Fruit fly (Drosophila melanogaster): Measurements from ENCODE around the gene CG13895.

The CG13895 gene

dm6 chr3L:711839-712553 is 4.0 kb upstream of the CG13895 start, which contains the start of gene CG13896 (continued):
- peak; percentile 95 for TF ChIP-seq Rfx (GFP tag; IDR thresholded peaks at IDR 0.05)
- TF ChIP-seq tll (GFP tag; optimal IDR thresholded peaks at IDR 0.05), result no peak
- TF ChIP-seq shn (GFP tag; optimal IDR thresholded peaks at IDR 0.05), result peak; percentile 87
- peak; percentile 50 for TF ChIP-seq Nf-YB (GFP tag; optimal IDR thresholded peaks at IDR 0.05)
- peak; percentile 51 for TF ChIP-seq fd102C (GFP tag; optimal IDR thresholded peaks at IDR 0.05)
- peak; percentile 80 for TF ChIP-seq Dad (GFP tag; optimal IDR thresholded peaks at IDR 0.05)
- peak; percentile 62 for TF ChIP-seq CG3407 (GFP tag; optimal IDR thresholded peaks at IDR 0.05)
- TF ChIP-seq Gug (GFP tag; IDR thresholded peaks at IDR 0.05), result peak; percentile 91
- no peak for TF ChIP-seq cg (GFP tag; optimal IDR thresholded peaks at IDR 0.05)
- TF ChIP-seq en (GFP tag; optimal IDR thresholded peaks at IDR 0.05), result peak; percentile 82
- TF ChIP-seq HLHmδ (GFP tag; optimal IDR thresholded peaks at IDR 0.05), result peak; percentile 78
- TF ChIP-seq Adf1 (GFP tag; IDR thresholded peaks at IDR 0.05), result peak; percentile 58
- peak; percentile 60 for TF ChIP-seq schlank (tag; optimal IDR thresholded peaks at IDR 0.05)
- peak; percentile 41 for TF ChIP-seq pfk (GFP tag; optimal IDR thresholded peaks at IDR 0.05)
- TF ChIP-seq sim (GFP tag; IDR thresholded peaks at IDR 0.05), result no peak
- TF ChIP-seq Mrtf (GFP tag; IDR thresholded peaks at IDR 0.05), result peak; percentile 93
- peak; percentile 65 for TF ChIP-seq wdn (GFP tag; IDR thresholded peaks at IDR 0.05)
- TF ChIP-seq CG15011 (GFP tag; optimal IDR thresholded peaks at IDR 0.05), result peak; percentile 26
- TF ChIP-seq Fer2 (tag; optimal IDR thresholded peaks at IDR 0.05), result peak; percentile 52
- TF ChIP-seq E2f1 (GFP tag; IDR thresholded peaks at IDR 0.05), result peak; percentile 83
- TF ChIP-seq CG17359 (tag; optimal IDR thresholded peaks at IDR 0.05), result peak; percentile 90
- TF ChIP-seq Dp (GFP tag; optimal IDR thresholded peaks at IDR 0.05), result peak; percentile 59
- peak; percentile 69 for TF ChIP-seq Usf (GFP tag; optimal IDR thresholded peaks at IDR 0.05)
- peak; percentile 90 for TF ChIP-seq CG7987 (GFP tag; optimal IDR thresholded peaks at IDR 0.05)
- TF ChIP-seq CG10654 (GFP tag; optimal IDR thresholded peaks at IDR 0.05), result peak; percentile 76
- TF ChIP-seq lilli (GFP tag; optimal IDR thresholded peaks at IDR 0.05), result peak; percentile 92
- peak; percentile 64 for TF ChIP-seq row (GFP tag; IDR thresholded peaks at IDR 0.05)
- TF ChIP-seq CG16813 (GFP tag; IDR thresholded peaks at IDR 0.05; ENCODE audit: partially characterized antibody), result peak; percentile 62; the same call in 1 of the 3 replicates
- peak; percentile 69; the same call in 2 of the 3 replicates for TF ChIP-seq so (GFP tag; IDR thresholded peaks at IDR 0.05)
- TF ChIP-seq nmo (GFP tag; optimal IDR thresholded peaks at IDR 0.05), result peak; percentile 80
- peak; percentile 40; the same call in 1 of the 2 replicates for TF ChIP-seq tna (GFP tag; IDR thresholded peaks at IDR 0.05; ENCODE audit: partially characterized antibody)
- TF ChIP-seq hth (optimal IDR thresholded peaks at IDR 0.05), result no peak
- TF ChIP-seq CG2875 (GFP tag; optimal IDR thresholded peaks at IDR 0.05), result peak; percentile 71
- peak; percentile 90 for TF ChIP-seq CG14667 (GFP tag; IDR thresholded peaks at IDR 0.05)
- peak; percentile 47 for TF ChIP-seq Deaf1 (tag; optimal IDR thresholded peaks at IDR 0.05)
- peak; percentile 79 for TF ChIP-seq CG4617 (GFP tag; optimal IDR thresholded peaks at IDR 0.05; ENCODE audit: borderline replicate concordance)
- TF ChIP-seq Dbx (GFP tag; IDR thresholded peaks at IDR 0.05), result peak; percentile 88
- TF ChIP-seq B-H1 (GFP tag; IDR thresholded peaks at IDR 0.05), result peak; percentile 47; the same call in 1 of the 3 replicates
- TF ChIP-seq Hey (tag; optimal IDR thresholded peaks at IDR 0.05), result peak; percentile 36
- peak; percentile 88 for TF ChIP-seq ab (GFP tag; optimal IDR thresholded peaks at IDR 0.05)
- peak; percentile 93 for TF ChIP-seq CG9817 (tag; optimal IDR thresholded peaks at IDR 0.05)
- peak; percentile 92 to 93 for TF ChIP-seq dpn (GFP tag; optimal IDR thresholded peaks at IDR 0.05)
- peak; percentile 96 for TF ChIP-seq sens (GFP tag)
- peak; percentile 76 for TF ChIP-seq run (tag; optimal IDR thresholded peaks at IDR 0.05)
- TF ChIP-seq Vsx1 (GFP tag; optimal IDR thresholded peaks at IDR 0.05), result peak; percentile 47
- TF ChIP-seq C15 (GFP tag; IDR thresholded peaks at IDR 0.05), result no peak
- TF ChIP-seq Trl (optimal IDR thresholded peaks at IDR 0.05), result no peak
- peak; percentile 95 for TF ChIP-seq Trl (GFP tag; optimal IDR thresholded peaks at IDR 0.05)
- peak; percentile 17 to 79 for TF ChIP-seq bsh (GFP tag; optimal IDR thresholded peaks at IDR 0.05)

Measured in whole organism, embryonic.